Worm (Caenorhabditis elegans) whole organism, late embryonic: ENCODE data around the gene Y61A9LA.7.

Experiments used
- C08G9.2 ChIP-seq: sonication (generic microtip); optimal IDR thresholded peaks from 2 replicates; lab custom pipeline; 2016; ENCODE audit warnings: mild to moderate bottlenecking, missing genetic modification characterization, moderate library complexity, missing compliant biosample characterization
- F13H6.1 ChIP-seq: sonication (generic microtip); optimal IDR thresholded peaks from 2 replicates; lab custom pipeline; 2016; ENCODE audit warnings: missing genetic modification characterization, missing compliant biosample characterization
- dmd-4 ChIP-seq: sonication (generic microtip); optimal IDR thresholded peaks from 2 replicates; lab custom pipeline; 2016; ENCODE audit warnings: borderline replicate concordance, missing genetic modification characterization, missing compliant biosample characterization
- pag-3 ChIP-seq: sonication (generic microtip); optimal IDR thresholded peaks from 2 replicates; lab custom pipeline; 2016; ENCODE audit warnings: missing compliant biosample characterization, missing genetic modification characterization, borderline replicate concordance
- pat-9 ChIP-seq: fragments of 200-800 bp; sonication (Bioruptor generic); optimal IDR thresholded peaks from 2 replicates; lab custom pipeline; 2018; ENCODE audit warnings: mild to moderate bottlenecking, missing genetic modification characterization, moderate library complexity, missing compliant biosample characterization
- pqm-1 ChIP-seq: sonication (generic microtip); optimal IDR thresholded peaks from 2 replicates; lab custom pipeline; 2016; ENCODE audit warnings: missing genetic modification characterization, missing compliant biosample characterization
- sox-4 ChIP-seq: sonication (generic microtip); optimal IDR thresholded peaks from 2 replicates; lab custom pipeline; 2017; ENCODE audit warnings: mild to moderate bottlenecking, missing genetic modification characterization, inconsistent platforms, missing compliant biosample characterization
- tbx-2 ChIP-seq: sonication (generic microtip); optimal IDR thresholded peaks from 2 replicates; lab custom pipeline; 2016; ENCODE audit warnings: missing genetic modification characterization, missing compliant biosample characterization

DNA sequence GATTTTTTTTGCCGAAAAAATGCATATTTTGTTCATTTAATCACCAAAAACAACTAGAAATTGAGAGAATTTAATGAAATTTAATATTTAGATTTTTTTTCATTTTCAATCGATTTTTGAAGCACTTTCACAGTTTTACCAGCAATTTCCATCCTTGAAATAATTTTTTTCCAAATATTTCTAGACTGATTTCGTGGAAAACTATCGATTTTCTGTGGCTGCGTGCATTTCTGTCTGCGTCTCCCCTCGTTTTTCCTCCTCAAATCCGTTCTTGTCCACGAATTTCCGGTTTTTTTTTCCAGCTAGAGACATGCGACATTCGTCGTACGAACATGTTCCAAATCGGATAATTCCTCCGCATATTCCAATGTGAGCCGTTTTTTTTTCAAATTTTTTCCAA is 11.2 kb upstream of the Y61A9LA.7 start, which contains the start of gene Y61A9LA.3:
- no peak for TF ChIP-seq pat-9 (tag; lab: Kevin White, UChicago)
- no peak for TF ChIP-seq pag-3 (tag; lab: Kevin White, UChicago)
- TF ChIP-seq pqm-1, result no peak
- no peak for TF ChIP-seq dmd-4
- no peak for TF ChIP-seq F13H6.1 (tag; lab: Kevin White, UChicago)
- TF ChIP-seq C08G9.2 (tag; lab: Kevin White, UChicago), result no peak
- no peak for TF ChIP-seq tbx-2 (tag; lab: Kevin White, UChicago)
- no peak for TF ChIP-seq sox-4 (tag; lab: Kevin White, UChicago)
